Fruit fly (Drosophila melanogaster): Measurements from ENCODE around the gene Men-b.

Men-b gene

DNA sequence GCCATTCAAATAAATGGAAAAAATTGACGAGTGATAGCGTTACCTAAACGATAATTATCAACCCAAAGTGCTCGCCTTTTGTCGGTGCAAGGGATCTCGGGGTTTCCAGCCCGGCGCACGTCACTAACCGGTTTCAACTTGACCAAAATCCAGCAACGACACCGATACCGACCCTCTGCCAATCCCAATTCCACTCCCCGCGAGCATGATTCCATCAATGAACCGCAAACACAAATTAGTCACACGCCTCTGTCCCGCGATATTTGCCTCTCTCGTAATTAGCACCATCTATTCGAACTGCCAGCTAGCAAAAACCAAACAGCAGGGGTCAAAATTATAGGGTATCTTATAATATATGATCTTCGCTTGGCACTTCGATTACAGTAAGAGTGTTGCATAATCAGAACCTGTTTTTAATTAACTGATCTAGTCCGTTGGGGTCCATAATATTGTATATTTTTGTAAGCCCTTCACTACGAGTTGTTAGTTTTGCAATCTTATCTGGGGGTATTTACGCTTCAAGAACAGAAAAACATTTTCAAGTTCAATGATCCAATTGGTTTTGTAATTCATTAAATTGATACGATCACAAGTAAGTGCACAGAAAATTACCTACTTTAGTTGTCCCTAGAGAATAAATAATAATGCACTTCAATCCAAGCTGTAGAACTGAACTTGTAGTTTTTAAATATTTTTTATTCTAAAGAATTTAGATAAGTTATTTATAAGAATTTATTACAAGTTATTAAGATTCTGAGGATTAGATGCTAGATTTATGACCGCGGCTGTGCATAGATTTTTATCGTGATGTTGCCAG, 1.8 kb downstream of the Men-b start (continued):
- TF ChIP-seq CG15269 (tag; optimal IDR thresholded peaks at IDR 0.05) (peak; percentile 70), CG6765 (GFP tag; optimal IDR thresholded peaks at IDR 0.05) (peak; percentile 29), caup (GFP tag; optimal IDR thresholded peaks at IDR 0.05; ENCODE audit: severe bottlenecking) (peak; percentile 67), bab2 (GFP tag; optimal IDR thresholded peaks at IDR 0.05) (peak; percentile 26), CG13775 (GFP tag; optimal IDR thresholded peaks at IDR 0.05) (peak; percentile 57), sna (GFP tag; IDR thresholded peaks at IDR 0.05; ENCODE audit: partially characterized antibody) (no peak), Oli (tag; optimal IDR thresholded peaks at IDR 0.05) (peak; percentile 70), Ssrp (tag; optimal IDR thresholded peaks at IDR 0.05) (peak; percentile 32), CG11695 (GFP tag; IDR thresholded peaks at IDR 0.05) (peak; percentile 33; the same call in 1 of the 3 replicates), PHDP (tag; optimal IDR thresholded peaks at IDR 0.05) (peak; percentile 36), ara (GFP tag; IDR thresholded peaks at IDR 0.05) (no peak), MBD-R2 (GFP tag; IDR thresholded peaks at IDR 0.05) (no peak), gsb-n (tag; optimal IDR thresholded peaks at IDR 0.05) (peak; percentile 35), CG8359 (GFP tag; optimal IDR thresholded peaks at IDR 0.05; ENCODE audit: borderline replicate concordance) (no peak), row (GFP tag; IDR thresholded peaks at IDR 0.05) (peak; percentile 66; the same call in 2 of the 3 replicates), CG1233 (GFP tag; optimal IDR thresholded peaks at IDR 0.05) (peak; percentile 58), HLH54F (GFP tag; optimal IDR thresholded peaks at IDR 0.05) (peak; percentile 37), sens (GFP tag) (peak; percentile 73), CG16815 (GFP tag; optimal IDR thresholded peaks at IDR 0.05) (peak; percentile 34), CG7928 (GFP tag; optimal IDR thresholded peaks at IDR 0.05) (peak; percentile 28), prd (optimal IDR thresholded peaks at IDR 0.05) (no peak), prd (GFP tag; IDR thresholded peaks at IDR 0.05) (no peak), nmo (GFP tag; optimal IDR thresholded peaks at IDR 0.05) (peak; percentile 5), CG18599 (GFP tag; optimal IDR thresholded peaks at IDR 0.05) (peak; percentile 71), mam (GFP tag; optimal IDR thresholded peaks at IDR 0.05) (peak; percentile 38), H15 (GFP tag; IDR thresholded peaks at IDR 0.05) (no peak), br (optimal IDR thresholded peaks at IDR 0.05) (no peak), dysf (GFP tag; IDR thresholded peaks at IDR 0.05) (peak; percentile 59; the same call in 2 of the 3 replicates), otp (GFP tag; IDR thresholded peaks at IDR 0.05) (peak; percentile 57; the same call in 1 of the 3 replicates), CG7357 (GFP tag; IDR thresholded peaks at IDR 0.05) (0 out of 3 replicates have a peak, but pooled peaks have one; percentile 33), Hey (tag; optimal IDR thresholded peaks at IDR 0.05) (no peak), gem (tag; optimal IDR thresholded peaks at IDR 0.05) (peak; percentile 72), lilli (GFP tag; optimal IDR thresholded peaks at IDR 0.05) (peak; percentile 73), Usf (GFP tag; optimal IDR thresholded peaks at IDR 0.05) (peak; percentile 60), CG10274 (GFP tag; optimal IDR thresholded peaks at IDR 0.05) (peak; percentile 38), sc (optimal IDR thresholded peaks at IDR 0.05) (no peak), sc (GFP tag; optimal IDR thresholded peaks at IDR 0.05) (peak; percentile 3), Nf-YB (GFP tag; optimal IDR thresholded peaks at IDR 0.05) (peak; percentile 42), CG8388 (GFP tag; optimal IDR thresholded peaks at IDR 0.05) (peak; percentile 14), CG17829 (tag; optimal IDR thresholded peaks at IDR 0.05) (no peak), odd (GFP tag; optimal IDR thresholded peaks at IDR 0.05) (peak; percentile 39), Rfx (GFP tag; IDR thresholded peaks at IDR 0.05) (peak; percentile 38), CG18619 (GFP tag; optimal IDR thresholded peaks at IDR 0.05) (peak; percentile 65), CG10462 (GFP tag; optimal IDR thresholded peaks at IDR 0.05) (no peak), Camta (GFP tag; optimal IDR thresholded peaks at IDR 0.05) (peak; percentile 16), pho (GFP tag; optimal IDR thresholded peaks at IDR 0.05) (peak; percentile 37), Doc3 (GFP tag; IDR thresholded peaks at IDR 0.05; ENCODE audit: partially characterized antibody) (no peak), Myb (GFP tag; optimal IDR thresholded peaks at IDR 0.05) (peak; percentile 15), Xrp1 (GFP tag; IDR thresholded peaks at IDR 0.05) (peak; percentile 20; the same call in 1 of the 2 replicates)

All from whole organism, embryonic.